Fruit fly (Drosophila melanogaster) whole organism: ENCODE measurements around the gene GstD3.

Experiments
- CG8478 ChIP-seq: fragments of >200 bp; optimal IDR thresholded peaks from 2 replicates; lab custom pipeline; 2018; ENCODE audit warnings: inconsistent platforms
- Dll ChIP-seq: fragments of >200 bp; optimal IDR thresholded peaks from 2 replicates; lab custom pipeline; 2017
- EcR ChIP-seq, 2 experiments: fragments of >200 bp; optimal IDR thresholded peaks; 2 replicates each; lab custom pipeline; 2017; ENCODE audit warnings: missing biosample characterization in 2 of 2, missing genetic modification characterization in 2 of 2, missing genetic modification reagents in 2 of 2
- pan ChIP-seq: fragments of >200 bp; optimal IDR thresholded peaks from 2 replicates; lab custom pipeline; 2017
- psq ChIP-seq: fragments of >200 bp; optimal IDR thresholded peaks from 2 replicates; lab custom pipeline; 2017
- usp ChIP-seq: fragments of >200 bp; optimal IDR thresholded peaks from 2 replicates; lab custom pipeline; 2017; ENCODE audit warnings: missing biosample characterization, missing genetic modification characterization, mixed read lengths

dm6 chr3R:12379708-12380107, 6.8 kb downstream of the GstD3 start, which contains the start of gene GstD8:
- TF ChIP-seq pan (lab: Kevin White, UChicago): no peak
- no peak for TF ChIP-seq CG8478
- TF ChIP-seq usp (GFP tag; lab: Kevin White, UChicago): no peak
- no peak for TF ChIP-seq psq (lab: Kevin White, UChicago)
- TF ChIP-seq EcR (GFP tag; optimal IDR thresholded peaks at IDR 0.05; lab: Kevin White, UChicago): no peak
- TF ChIP-seq Dll (lab: Kevin White, UChicago): no peak
